Worm (Caenorhabditis elegans) whole organism, early embryonic: ENCODE data around the gene Y32F6B.9.

Experiments
- B0310.2 ChIP-seq: sonication (generic microtip); optimal IDR thresholded peaks from 2 replicates; lab custom pipeline; 2016; ENCODE audit warnings: mild to moderate bottlenecking, missing genetic modification characterization, missing compliant biosample characterization
- F13C5.2 ChIP-seq: sonication (generic microtip); optimal IDR thresholded peaks from 2 replicates; lab custom pipeline; 2017; ENCODE audit warnings: mild to moderate bottlenecking, missing genetic modification characterization, inconsistent platforms, missing compliant biosample characterization
- aly-1 ChIP-seq: sonication (generic microtip); optimal IDR thresholded peaks from 2 replicates; lab custom pipeline; 2016; ENCODE audit warnings: missing genetic modification characterization, missing compliant biosample characterization
- ama-1 ChIP-seq: fragments of 150-350 bp; optimal IDR thresholded peaks from 2 replicates; lab custom pipeline; 2014
- ceh-13 ChIP-seq: fragments of 200-800 bp; sonication (Bioruptor generic); optimal IDR thresholded peaks from 2 replicates; lab custom pipeline; 2018; ENCODE audit warnings: mild to moderate bottlenecking, missing genetic modification characterization, missing compliant biosample characterization
- ceh-36 ChIP-seq: sonication (generic microtip); optimal IDR thresholded peaks from 2 replicates; lab custom pipeline; 2016; ENCODE audit warnings: missing genetic modification characterization, inconsistent platforms, missing compliant biosample characterization
- ets-7 ChIP-seq: sonication (generic microtip); optimal IDR thresholded peaks from 2 replicates; lab custom pipeline; 2016; ENCODE audit warnings: missing genotype, missing genetic modification characterization, missing compliant biosample characterization
- flt-1 ChIP-seq: fragments of 200-800 bp; sonication (Bioruptor generic); IDR thresholded peaks from 2 replicates; pipeline ENCODE4 v1.3.6; 2022; ENCODE audit warnings: missing genetic modification characterization, missing compliant biosample characterization
- hmbx-1 ChIP-seq: sonication (generic microtip); optimal IDR thresholded peaks from 2 replicates; lab custom pipeline; 2016; ENCODE audit warnings: mild to moderate bottlenecking, missing genetic modification characterization, missing compliant biosample characterization
- hmg-4 ChIP-seq: fragments of 200-800 bp; sonication (Bioruptor generic); optimal IDR thresholded peaks from 2 replicates; lab custom pipeline; 2018; ENCODE audit warnings: mild to moderate bottlenecking, missing genetic modification characterization, missing compliant biosample characterization
- hnd-1 ChIP-seq: sonication (generic microtip); optimal IDR thresholded peaks from 2 replicates; lab custom pipeline; 2016; ENCODE audit warnings: missing genetic modification characterization, missing compliant biosample characterization
- pes-1 ChIP-seq: fragments of 200-800 bp; sonication (Bioruptor generic); IDR thresholded peaks from 2 replicates; pipeline ENCODE4 v1.3.6; 2022; ENCODE audit warnings: missing genetic modification reagents, missing genetic modification characterization, missing compliant biosample characterization
- scrt-1 ChIP-seq: fragments of 200-800 bp; sonication (Bioruptor generic); IDR thresholded peaks from 2 replicates; pipeline ENCODE4 v1.3.6; 2022; ENCODE audit warnings: missing genetic modification characterization, missing compliant biosample characterization
- sea-1 ChIP-seq: fragments of 200-800 bp; sonication (Bioruptor generic); conservative IDR thresholded peaks from 2 replicates; pipeline ENCODE4 v1.3.6; 2022; ENCODE audit warnings: missing genetic modification characterization, missing compliant biosample characterization
- tbx-11 ChIP-seq: fragments of 200-800 bp; sonication (Bioruptor generic); IDR thresholded peaks from 2 replicates; pipeline ENCODE4 v1.3.6; 2022; ENCODE audit warnings: missing genetic modification characterization, missing compliant biosample characterization
- tbx-37 ChIP-seq: fragments of 200-800 bp; sonication (Bioruptor generic); conservative IDR thresholded peaks from 2 replicates; pipeline ENCODE4 v1.3.6; 2022; ENCODE audit warnings: missing genetic modification reagents, missing genetic modification characterization, missing compliant biosample characterization
- tra-4 ChIP-seq: sonication (generic microtip); optimal IDR thresholded peaks from 2 replicates; lab custom pipeline; 2017; ENCODE audit warnings: missing genetic modification characterization, missing compliant biosample characterization

Y32F6B.9 gene

ce11 chrV:10441135-10442024 is 37.1 kb upstream of the Y32F6B.9 start, which contains the start of gene pap-1:
Gene pap-1, plus strand, starts transcription at chrV:10441974.
- TF ChIP-seq ets-7 (tag; lab: Kevin White, UChicago) (no peak), tbx-11 (GFP tag; lab: Robert Waterston, UW) (no peak), tra-4 (tag; lab: Kevin White, UChicago) (no peak), hmg-4 (GFP tag; lab: Kevin White, UChicago) (no peak), B0310.2 (tag; lab: Kevin White, UChicago) (no peak), tbx-37 (GFP tag; lab: Robert Waterston, UW) (no peak), sea-1 (GFP tag; lab: Robert Waterston, UW) (no peak), F13C5.2 (no peak), ceh-36 (tag; lab: Kevin White, UChicago) (no peak)

- TF ChIP-seq tbx-37 (GFP tag; lab: Robert Waterston, UW), result peak; percentile 40
Measured at ce11 chrV:10449947-10450346, 28.6 kb upstream of the Y32F6B.9 start.

ce11 chrV:10450355-10450754 is 28.1 kb upstream of the Y32F6B.9 start:
- 0 out of 2 replicates have a peak, but pooled peaks have one; percentile 44 for TF ChIP-seq sea-1 (GFP tag; lab: Robert Waterston, UW)
- TF ChIP-seq tbx-37 (GFP tag; lab: Robert Waterston, UW), result peak; percentile 77; the same call in 1 of the 2 replicates
- peak; percentile 58; the same call in 1 of the 2 replicates for TF ChIP-seq tbx-11 (GFP tag; lab: Robert Waterston, UW)
- TF ChIP-seq flt-1 (GFP tag; lab: Robert Waterston, UW), result peak; percentile 71

ce11 chrV:10453466-10453865 is 25.0 kb upstream of the Y32F6B.9 start, which contains the start of gene Y32F6A.5:
Gene Y32F6A.5, minus strand, starts transcription at chrV:10453605.
- TF ChIP-seq ceh-36 (tag; lab: Kevin White, UChicago), result no peak
- TF ChIP-seq ceh-13, result no peak
- TF ChIP-seq B0310.2 (tag; lab: Kevin White, UChicago), result no peak
- no peak for TF ChIP-seq sea-1 (GFP tag; lab: Robert Waterston, UW)
- no peak for TF ChIP-seq ama-1

- no peak for TF ChIP-seq aly-1 (tag; lab: Kevin White, UChicago)
- TF ChIP-seq hnd-1 (tag; lab: Kevin White, UChicago), result no peak
- no peak for TF ChIP-seq hmg-4 (GFP tag; lab: Kevin White, UChicago)
- TF ChIP-seq tra-4 (tag; lab: Kevin White, UChicago), result no peak
- no peak for TF ChIP-seq ets-7 (tag; lab: Kevin White, UChicago)
- no peak for TF ChIP-seq F13C5.2
- TF ChIP-seq ceh-13, result no peak
Measured at ce11 chrV:10457247-10457646, 21.3 kb upstream of the Y32F6B.9 start, which contains the start of gene F22E12.1. Gene F22E12.1, minus strand, starts transcription at chrV:10457347.

ce11 chrV:10460685-10461084 is 17.8 kb upstream of the Y32F6B.9 start:
- TF ChIP-seq ets-7 (tag; lab: Kevin White, UChicago) (no peak), tbx-37 (GFP tag; lab: Robert Waterston, UW) (no peak), tra-4 (tag; lab: Kevin White, UChicago) (no peak), scrt-1 (no peak), sea-1 (GFP tag; lab: Robert Waterston, UW) (no peak)

ce11 chrV:10462066-10462465 is 16.4 kb upstream of the Y32F6B.9 start, which contains the start of gene chw-1:
Gene chw-1, plus strand, starts transcription at chrV:10462282.
- TF ChIP-seq hmbx-1 (tag; lab: Kevin White, UChicago), result no peak
- no peak for TF ChIP-seq ama-1
- TF ChIP-seq tbx-11 (GFP tag; lab: Robert Waterston, UW), result no peak
- no peak for TF ChIP-seq ceh-13
- TF ChIP-seq tra-4 (tag; lab: Kevin White, UChicago), result no peak
- no peak for TF ChIP-seq ets-7 (tag; lab: Kevin White, UChicago)
- no peak for TF ChIP-seq pes-1
- no peak for TF ChIP-seq flt-1 (GFP tag; lab: Robert Waterston, UW)
- no peak for TF ChIP-seq sea-1 (GFP tag; lab: Robert Waterston, UW)
- no peak for TF ChIP-seq tbx-37 (GFP tag; lab: Robert Waterston, UW)
- TF ChIP-seq F13C5.2, result no peak
- TF ChIP-seq aly-1 (tag; lab: Kevin White, UChicago), result no peak
- no peak for TF ChIP-seq B0310.2 (tag; lab: Kevin White, UChicago)
- no peak for TF ChIP-seq hmg-4 (GFP tag; lab: Kevin White, UChicago)
- no peak for TF ChIP-seq ceh-36 (tag; lab: Kevin White, UChicago)
- no peak for TF ChIP-seq hnd-1 (tag; lab: Kevin White, UChicago)
- TF ChIP-seq scrt-1, result no peak

- TF ChIP-seq tbx-37 (GFP tag; lab: Robert Waterston, UW) (no peak), ceh-13 (no peak), hnd-1 (tag; lab: Kevin White, UChicago) (no peak), hmg-4 (GFP tag; lab: Kevin White, UChicago) (no peak), ceh-36 (tag; lab: Kevin White, UChicago) (no peak), F13C5.2 (no peak), sea-1 (GFP tag; lab: Robert Waterston, UW) (no peak), hmbx-1 (tag; lab: Kevin White, UChicago) (no peak), flt-1 (GFP tag; lab: Robert Waterston, UW) (no peak)
Measured at ce11 chrV:10463276-10463675, 15.2 kb upstream of the Y32F6B.9 start, which contains the start of gene F22E12.3. Gene F22E12.3, minus strand, starts transcription at chrV:10463376.
